Worm (Caenorhabditis elegans): ENCODE measurements around the gene sams-5.
A peak's percentile ranks its signal among the peaks of the same experiment; 100 is the strongest.

sams-5 gene

DNA sequence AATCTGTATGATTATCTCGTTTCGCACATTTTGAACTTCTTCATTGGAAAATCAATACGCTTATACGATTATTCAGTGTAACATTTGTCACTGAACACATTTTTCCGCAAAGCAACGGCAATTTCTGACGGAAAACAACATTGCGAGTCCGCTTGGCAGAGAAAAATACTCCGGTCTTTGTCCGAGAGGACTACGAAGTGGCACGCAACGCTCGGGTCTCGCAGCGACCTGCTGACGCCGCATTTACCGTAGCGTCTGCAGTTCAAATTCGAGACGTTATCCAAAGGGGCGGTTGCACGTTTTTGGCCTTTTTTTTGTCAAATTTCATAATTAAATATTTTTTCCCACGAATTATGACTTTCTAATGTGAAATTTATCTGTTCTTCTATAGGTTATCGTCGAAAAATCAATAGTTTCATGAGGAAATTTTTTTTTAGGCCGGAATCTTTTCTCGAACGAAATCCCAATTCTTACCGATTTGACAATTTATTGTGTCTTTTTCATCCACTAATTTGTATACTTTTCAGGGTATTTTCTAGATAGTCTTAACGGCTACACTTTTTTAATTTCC lies 44.4 kb upstream of the sams-5 start, which contains the start of gene sqd-1 (continued):
- TF ChIP-seq B0019.2 (GFP tag; conservative IDR thresholded peaks at IDR 0.05) (peak; percentile 57; the same call in 1 of the 2 replicates), mxl-1 (tag; optimal IDR thresholded peaks at IDR 0.05) (no peak), snpc-1.1 (tag; optimal IDR thresholded peaks at IDR 0.05; ENCODE audit: insufficient read depth) (peak; percentile 52), madf-6 (GFP tag; IDR thresholded peaks at IDR 0.05) (peak; percentile 86), madf-3 (GFP tag; IDR thresholded peaks at IDR 0.05) (peak; percentile 91), ceh-79 (tag; optimal IDR thresholded peaks at IDR 0.05) (peak; percentile 52), gei-17 (GFP tag; optimal IDR thresholded peaks at IDR 0.05) (peak; percentile 75), attf-5 (GFP tag; optimal IDR thresholded peaks at IDR 0.05) (peak; percentile 88), F57C9.4 (tag; optimal IDR thresholded peaks at IDR 0.05) (peak; percentile 79), ztf-6 (GFP tag; IDR thresholded peaks at IDR 0.05) (peak; percentile 78), nhr-120 (GFP tag; IDR thresholded peaks at IDR 0.05) (no peak), ceh-100 (GFP tag; IDR thresholded peaks at IDR 0.05) (peak; percentile 87), mes-4 (tag; optimal IDR thresholded peaks at IDR 0.05) (no peak), tbx-9 (tag; optimal IDR thresholded peaks at IDR 0.05; ENCODE audit: borderline replicate concordance) (no peak), F57A8.1 (GFP tag; optimal IDR thresholded peaks at IDR 0.05) (no peak), atf-7 (tag; optimal IDR thresholded peaks at IDR 0.05) (peak; percentile 78), attf-3 (GFP tag; conservative IDR thresholded peaks at IDR 0.05) (peak; percentile 75), ceh-58 (GFP tag; IDR thresholded peaks at IDR 0.05) (no peak), egl-18 (GFP tag; IDR thresholded peaks at IDR 0.05) (peak; percentile 72; the same call in 1 of the 2 replicates), chd-7 (tag; optimal IDR thresholded peaks at IDR 0.05) (peak; percentile 90), lin-40 (tag; optimal IDR thresholded peaks at IDR 0.05) (peak; percentile 96), F49E8.2 (tag; optimal IDR thresholded peaks at IDR 0.05; ENCODE audit: insufficient read depth) (peak; percentile 78), akir-1 (GFP tag; optimal IDR thresholded peaks at IDR 0.05) (no peak), pha-4 (tag; optimal IDR thresholded peaks at IDR 0.05) (peak; percentile 47), bed-2 (GFP tag; IDR thresholded peaks at IDR 0.05) (0 out of 2 replicates have a peak, but pooled peaks have one; percentile 36), hsf-1 (GFP tag; IDR thresholded peaks at IDR 0.05) (peak; percentile 76; the same call in 1 of the 2 replicates), ztf-26 (tag; optimal IDR thresholded peaks at IDR 0.05) (peak; percentile 88), unc-130 (GFP tag; optimal IDR thresholded peaks at IDR 0.05) (peak; percentile 62), Y67H2A.10 (GFP tag; conservative IDR thresholded peaks at IDR 0.05) (peak; percentile 84), madf-10 (tag; optimal IDR thresholded peaks at IDR 0.05) (peak; percentile 84), nfyb-1 (GFP tag; IDR thresholded peaks at IDR 0.05) (peak; percentile 96), B0261.1 (tag; optimal IDR thresholded peaks at IDR 0.05) (peak; percentile 16), egrh-3 (GFP tag; IDR thresholded peaks at IDR 0.05) (peak; percentile 57; the same call in 1 of the 2 replicates), lin-35 (GFP tag; optimal IDR thresholded peaks at IDR 0.05) (peak in 2 of 3 experiments; percentile 67 to 89), tbp1 (GFP tag; optimal IDR thresholded peaks at IDR 0.05) (peak; percentile 75), unc-62 (GFP tag; optimal IDR thresholded peaks at IDR 0.05) (no peak), ztf-28 (GFP tag; IDR thresholded peaks at IDR 0.05) (peak; percentile 96), dpl-1 (GFP tag; optimal IDR thresholded peaks at IDR 0.05) (peak; percentile 61), let-526 (GFP tag; IDR thresholded peaks at IDR 0.05) (peak; percentile 89), ekl-4 (GFP tag; IDR thresholded peaks at IDR 0.05) (peak; percentile 93), mel-28 (tag; optimal IDR thresholded peaks at IDR 0.05; ENCODE audit: borderline replicate concordance) (no peak), ceh-27 (GFP tag; optimal IDR thresholded peaks at IDR 0.05) (peak; percentile 96), Y95B8A.8 (GFP tag; IDR thresholded peaks at IDR 0.05) (peak; percentile 92), madf-8 (GFP tag; conservative IDR thresholded peaks at IDR 0.05) (peak; percentile 59), Y53F4B.3 (GFP tag; IDR thresholded peaks at IDR 0.05) (peak; percentile 81), B0336.3 (GFP tag; IDR thresholded peaks at IDR 0.05) (peak; percentile 93), snpc-4 (GFP tag; optimal IDR thresholded peaks at IDR 0.05) (peak; percentile 79), snpc-4 (tag; optimal IDR thresholded peaks at IDR 0.05) (peak; percentile 83 to 91 (median 86))

Measured in whole organism, young adult.